Worm (Caenorhabditis elegans): ENCODE results near the gene ZK1307.2.

ZK1307.2 gene

ce11 chrII:9603419-9603818 lies 50.3 kb downstream of the ZK1307.2 start:
- TF ChIP-seq nhr-102 (tag; optimal IDR thresholded peaks at IDR 0.05): peak; percentile 89
- TF ChIP-seq unc-39 (tag; optimal IDR thresholded peaks at IDR 0.05): no peak
- TF ChIP-seq mxl-2 (GFP tag; conservative IDR thresholded peaks at IDR 0.05): peak; percentile 68
- peak; percentile 53 for TF ChIP-seq duxl-1 (tag; optimal IDR thresholded peaks at IDR 0.05; ENCODE audit: poor library complexity)
- no peak for TF ChIP-seq D1046.2 (GFP tag; IDR thresholded peaks at IDR 0.05)
- peak; percentile 76 for TF ChIP-seq T26A8.4 (GFP tag; IDR thresholded peaks at IDR 0.05)
- no peak for TF ChIP-seq egl-43 (GFP tag; IDR thresholded peaks at IDR 0.05)
- TF ChIP-seq ceh-20 (GFP tag; IDR thresholded peaks at IDR 0.05): peak; percentile 85
- no peak for TF ChIP-seq sdz-12 (GFP tag; optimal IDR thresholded peaks at IDR 0.05)
- peak; percentile 53; the same call in 1 of the 2 replicates for TF ChIP-seq lin-1 (GFP tag; IDR thresholded peaks at IDR 0.05)
- no peak for TF ChIP-seq lim-7 (GFP tag; IDR thresholded peaks at IDR 0.05)
- peak; percentile 99 for TF ChIP-seq dve-1 (tag; optimal IDR thresholded peaks at IDR 0.05; ENCODE audit: insufficient read depth)
- no peak for TF ChIP-seq F44E2.7 (GFP tag; IDR thresholded peaks at IDR 0.05)
- TF ChIP-seq mxl-3 (GFP tag; optimal IDR thresholded peaks at IDR 0.05): peak; percentile 99
- TF ChIP-seq nhr-10 (tag; optimal IDR thresholded peaks at IDR 0.05): peak; percentile 94
- no peak for TF ChIP-seq ceh-32 (tag; optimal IDR thresholded peaks at IDR 0.05; ENCODE audit: poor library complexity)
- TF ChIP-seq nhr-111 (GFP tag; optimal IDR thresholded peaks at IDR 0.05): no peak
- TF ChIP-seq F49E8.2 (tag; optimal IDR thresholded peaks at IDR 0.05; ENCODE audit: borderline replicate concordance): no peak
- 0 out of 2 replicates have a peak, but pooled peaks have one; percentile 16 for TF ChIP-seq Y75B8A.6 (GFP tag; IDR thresholded peaks at IDR 0.05)
- peak; percentile 78 for TF ChIP-seq mes-2 (tag; optimal IDR thresholded peaks at IDR 0.05; ENCODE audit: poor library complexity, severe bottlenecking)
- TF ChIP-seq lsy-2 (tag; optimal IDR thresholded peaks at IDR 0.05): peak; percentile 74 to 93
- TF ChIP-seq zip-11 (GFP tag; IDR thresholded peaks at IDR 0.05): no peak
- no peak for TF ChIP-seq ceh-62 (tag; optimal IDR thresholded peaks at IDR 0.05)
- peak in 1 of 2 experiments; percentile 100 for TF ChIP-seq unc-62 (GFP tag; optimal IDR thresholded peaks at IDR 0.05 in 1 of 2)
- TF ChIP-seq unc-62 (tag; optimal IDR thresholded peaks at IDR 0.05): no peak
- TF ChIP-seq egl-27 (tag; optimal IDR thresholded peaks at IDR 0.05): no peak
- peak; percentile 98 for TF ChIP-seq aha-1 (tag)
- peak; percentile 97 for TF ChIP-seq nhr-48 (tag; optimal IDR thresholded peaks at IDR 0.05)
- no peak for TF ChIP-seq ceh-82 (tag; optimal IDR thresholded peaks at IDR 0.05)
- no peak for TF ChIP-seq ces-1 (GFP tag; optimal IDR thresholded peaks at IDR 0.05)
- peak; percentile 76; the same call in 1 of the 2 replicates for TF ChIP-seq nhr-42 (GFP tag; IDR thresholded peaks at IDR 0.05)
- no peak for TF ChIP-seq vab-7 (GFP tag; IDR thresholded peaks at IDR 0.05)
- TF ChIP-seq nhr-25 (tag; optimal IDR thresholded peaks at IDR 0.05; ENCODE audit: borderline replicate concordance, insufficient read depth): peak; percentile 62
- peak; percentile 75 to 96 for TF ChIP-seq hif-1 (tag; optimal IDR thresholded peaks at IDR 0.05)
- no peak for TF ChIP-seq skn-1 (tag; optimal IDR thresholded peaks at IDR 0.05)
- peak; percentile 96 for TF ChIP-seq mep-1 (tag; optimal IDR thresholded peaks at IDR 0.05)
- TF ChIP-seq lir-3 (tag; optimal IDR thresholded peaks at IDR 0.05): no peak
- TF ChIP-seq attf-4 (tag; optimal IDR thresholded peaks at IDR 0.05): no peak
- TF ChIP-seq Y105C5A.15 (GFP tag; IDR thresholded peaks at IDR 0.05): no peak
- peak; percentile 72 to 82 for TF ChIP-seq daf-16 (GFP tag; optimal IDR thresholded peaks at IDR 0.05)
- TF ChIP-seq daf-16 (tag; optimal IDR thresholded peaks at IDR 0.05): peak; percentile 98
- TF ChIP-seq tra-1 (GFP tag; IDR thresholded peaks at IDR 0.05): peak; percentile 97
- peak; percentile 99 to 100 for TF ChIP-seq mdl-1 (tag; optimal IDR thresholded peaks at IDR 0.05)
- TF ChIP-seq ceh-44 (GFP tag; IDR thresholded peaks at IDR 0.05): no peak
- TF ChIP-seq saeg-2 (GFP tag; IDR thresholded peaks at IDR 0.05): peak; percentile 74; the same call in 1 of the 2 replicates
- TF ChIP-seq nhr-77 (tag; optimal IDR thresholded peaks at IDR 0.05): peak; percentile 94
- TF ChIP-seq pqm-1 (tag; optimal IDR thresholded peaks at IDR 0.05): peak; percentile 60
- TF ChIP-seq gei-8 (GFP tag; optimal IDR thresholded peaks at IDR 0.05): peak; percentile 91
- peak; percentile 60 for TF ChIP-seq spr-1 (tag; optimal IDR thresholded peaks at IDR 0.05)
- no peak for TF ChIP-seq spr-3 (GFP tag; optimal IDR thresholded peaks at IDR 0.05)
- TF ChIP-seq lin-15B (tag; optimal IDR thresholded peaks at IDR 0.05): no peak
